Worm (Caenorhabditis elegans) whole organism, mixed stage, embryonic: ENCODE data around the gene skr-3.

Experiments
- bed-3 ChIP-seq: fragments of 200-800 bp; sonication (Bioruptor generic); optimal IDR thresholded peaks from 3 replicates; lab custom pipeline; 2018; ENCODE audit warnings: mild to moderate bottlenecking, missing genetic modification characterization, moderate library complexity, missing compliant biosample characterization
- blmp-1 ChIP-seq: fragments of 150-350 bp; optimal IDR thresholded peaks from 2 replicates; lab custom pipeline; 2014; ENCODE audit warnings: missing biosample characterization, missing genetic modification characterization
- ceh-39 ChIP-seq: fragments of 150-350 bp; optimal IDR thresholded peaks from 2 replicates; lab custom pipeline; 2014; ENCODE audit warnings: missing biosample characterization, missing genetic modification characterization
- ceh-43 ChIP-seq: fragments of 200-800 bp; sonication (Bioruptor generic); optimal IDR thresholded peaks from 2 replicates; lab custom pipeline; 2018; ENCODE audit warnings: mild to moderate bottlenecking, missing genetic modification characterization, moderate library complexity, missing compliant biosample characterization
- ceh-83 ChIP-seq: fragments of 200-800 bp; sonication (Bioruptor generic); optimal IDR thresholded peaks from 2 replicates; lab custom pipeline; 2018; ENCODE audit warnings: mild to moderate bottlenecking, missing genetic modification characterization, missing compliant biosample characterization
- ces-1 ChIP-seq: fragments of 150-350 bp; optimal IDR thresholded peaks from 2 replicates; lab custom pipeline; 2014; ENCODE audit warnings: missing biosample characterization, missing genetic modification reagents, missing genetic modification characterization
- cnd-1 ChIP-seq: fragments of 200-800 bp; sonication (Bioruptor generic); optimal IDR thresholded peaks from 2 replicates; lab custom pipeline; 2018; ENCODE audit warnings: mild to moderate bottlenecking, missing genetic modification characterization, missing compliant biosample characterization
- drap-1 ChIP-seq: fragments of 200-800 bp; sonication (Bioruptor generic); optimal IDR thresholded peaks from 3 replicates; lab custom pipeline; 2018; ENCODE audit warnings: mild to moderate bottlenecking, missing genetic modification characterization, missing compliant biosample characterization
- elt-1 ChIP-seq: sonication (generic microtip); optimal IDR thresholded peaks from 2 replicates; lab custom pipeline; 2017; ENCODE audit warnings: missing genetic modification characterization, mild to moderate bottlenecking, missing compliant biosample characterization, antibody characterized with exemption, moderate library complexity, borderline replicate concordance; ENCODE audit not compliant: insufficient read depth
- elt-3 ChIP-seq: fragments of 150-350 bp; optimal IDR thresholded peaks from 2 replicates; lab custom pipeline; 2014; ENCODE audit warnings: missing biosample characterization, missing genetic modification characterization
- flh-1 ChIP-seq: fragments of 200-800 bp; sonication (Bioruptor generic); optimal IDR thresholded peaks from 2 replicates; lab custom pipeline; 2018; ENCODE audit warnings: mild to moderate bottlenecking, missing genetic modification characterization, moderate library complexity, missing compliant biosample characterization
- ham-2 ChIP-seq: fragments of 200-800 bp; sonication (Bioruptor generic); optimal IDR thresholded peaks from 2 replicates; lab custom pipeline; 2018; ENCODE audit warnings: mild to moderate bottlenecking, missing genetic modification characterization, missing compliant biosample characterization
- hlh-1 ChIP-seq: fragments of 150-350 bp; optimal IDR thresholded peaks from 2 replicates; lab custom pipeline; 2014; ENCODE audit warnings: missing biosample characterization, missing genetic modification reagents, missing genetic modification characterization
- lin-13 ChIP-seq: fragments of 150-350 bp; optimal IDR thresholded peaks from 2 replicates; lab custom pipeline; 2014; ENCODE audit warnings: missing biosample characterization, missing genetic modification characterization
- lin-32 ChIP-seq: fragments of 200-800 bp; sonication (Bioruptor generic); optimal IDR thresholded peaks from 2 replicates; lab custom pipeline; 2018; ENCODE audit warnings: mild to moderate bottlenecking, missing genetic modification characterization, missing compliant biosample characterization
- lsy-2 ChIP-seq: fragments of 150-350 bp; optimal IDR thresholded peaks from 2 replicates; lab custom pipeline; 2014; ENCODE audit warnings: missing biosample characterization, missing genetic modification characterization
- mab-5 ChIP-seq: fragments of 150-350 bp; optimal IDR thresholded peaks from 2 replicates; lab custom pipeline; 2014; ENCODE audit warnings: missing biosample characterization, missing genetic modification characterization
- mep-1 ChIP-seq: fragments of 150-350 bp; optimal IDR thresholded peaks from 2 replicates; lab custom pipeline; 2017; ENCODE audit warnings: missing biosample characterization, missing genetic modification reagents, missing genetic modification characterization, inconsistent platforms
- mls-2 ChIP-seq: sonication (generic microtip); optimal IDR thresholded peaks from 2 replicates; lab custom pipeline; 2016; ENCODE audit warnings: mild to moderate bottlenecking, missing genetic modification characterization, moderate library complexity, missing compliant biosample characterization
- nhr-12 ChIP-seq: fragments of 150-350 bp; optimal IDR thresholded peaks from 2 replicates; lab custom pipeline; 2014; ENCODE audit warnings: missing biosample characterization, missing genetic modification characterization
- nhr-2 ChIP-seq: fragments of 150-350 bp; optimal IDR thresholded peaks from 2 replicates; lab custom pipeline; 2014; ENCODE audit warnings: missing biosample characterization, missing genetic modification characterization
- nhr-237 ChIP-seq: fragments of 150-350 bp; optimal IDR thresholded peaks from 2 replicates; lab custom pipeline; 2014; ENCODE audit warnings: missing biosample characterization, missing genetic modification characterization
- nhr-28 ChIP-seq: fragments of 150-350 bp; optimal IDR thresholded peaks from 2 replicates; lab custom pipeline; 2014; ENCODE audit warnings: missing biosample characterization, missing genetic modification characterization
- pha-4 ChIP-seq: fragments of 150-350 bp; optimal IDR thresholded peaks from 2 replicates; lab custom pipeline; 2018; ENCODE audit warnings: missing biosample characterization, missing genetic modification reagents, missing genetic modification characterization
- sem-2 ChIP-seq: fragments of 200-800 bp; sonication (Bioruptor generic); optimal IDR thresholded peaks from 2 replicates; lab custom pipeline; 2018; ENCODE audit warnings: mild to moderate bottlenecking, missing genetic modification characterization, missing compliant biosample characterization
- sptf-1 ChIP-seq: sonication (generic microtip); optimal IDR thresholded peaks from 2 replicates; lab custom pipeline; 2017; ENCODE audit warnings: mild to moderate bottlenecking, missing genetic modification characterization, moderate library complexity, missing compliant biosample characterization
- tbx-8 ChIP-seq: fragments of 200-800 bp; sonication (Bioruptor generic); optimal IDR thresholded peaks from 2 replicates; lab custom pipeline; 2018; ENCODE audit warnings: mild to moderate bottlenecking, missing genetic modification characterization, moderate library complexity, missing compliant biosample characterization
- unc-39 ChIP-seq: fragments of 150-350 bp; optimal IDR thresholded peaks from 2 replicates; lab custom pipeline; 2014; ENCODE audit warnings: missing biosample characterization, missing genetic modification characterization
- unc-62 ChIP-seq: fragments of 150-350 bp; optimal IDR thresholded peaks from 2 replicates; lab custom pipeline; 2014; ENCODE audit warnings: missing biosample characterization, missing genetic modification reagents, missing genetic modification characterization
- zip-8 ChIP-seq: fragments of 150-350 bp; optimal IDR thresholded peaks from 2 replicates; lab custom pipeline; 2014; ENCODE audit warnings: missing biosample characterization, missing genetic modification characterization
- ztf-11 ChIP-seq: fragments of 150-350 bp; optimal IDR thresholded peaks from 2 replicates; lab custom pipeline; 2014; ENCODE audit warnings: missing biosample characterization, missing genetic modification characterization

skr-3 gene

ce11 chrV:16120922-16121321 is at the start of gene skr-3:
Gene skr-3 (plus strand): TSS chrV:16121084.
- TF ChIP-seq lsy-2 (tag; lab: Kevin White, UChicago) (no peak), sptf-1 (tag; lab: Kevin White, UChicago) (no peak), elt-1 (tag; lab: Kevin White, UChicago) (no peak), flh-1 (GFP tag; lab: Kevin White, UChicago) (no peak), mep-1 (tag; lab: Kevin White, UChicago) (no peak), elt-3 (tag; lab: Kevin White, UChicago) (no peak), tbx-8 (no peak), ces-1 (no peak), nhr-237 (tag; lab: Kevin White, UChicago) (no peak), hlh-1 (tag; lab: Kevin White, UChicago) (no peak), ham-2 (GFP tag; lab: Kevin White, UChicago) (no peak), sem-2 (no peak)

ce11 chrV:16071167-16071566 is 49.7 kb upstream of the skr-3 start, which contains the start of gene nhr-176:
Gene nhr-176 (plus strand): TSS chrV:16071325.
- no peak for TF ChIP-seq lin-13
- TF ChIP-seq ceh-83 (GFP tag; lab: Kevin White, UChicago) = no peak
- TF ChIP-seq ceh-43 = no peak
- TF ChIP-seq nhr-12 (tag; lab: Kevin White, UChicago) = no peak
- TF ChIP-seq ham-2 (GFP tag; lab: Kevin White, UChicago) = no peak
- no peak for TF ChIP-seq elt-3 (tag; lab: Kevin White, UChicago)
- no peak for TF ChIP-seq ztf-11 (tag; lab: Kevin White, UChicago)
- TF ChIP-seq sptf-1 (tag; lab: Kevin White, UChicago) = no peak
- TF ChIP-seq nhr-28 (tag; lab: Kevin White, UChicago) = no peak
- TF ChIP-seq lin-32 = no peak
- TF ChIP-seq flh-1 (GFP tag; lab: Kevin White, UChicago) = no peak
- no peak for TF ChIP-seq nhr-2
- no peak for TF ChIP-seq unc-62
- no peak for TF ChIP-seq sem-2

ce11 chrV:16073856-16074255 is 47.0 kb upstream of the skr-3 start, which contains the start of gene srj-10:
Gene srj-10 (minus strand): TSS chrV:16073956.
- TF ChIP-seq ztf-11 (tag; lab: Kevin White, UChicago) (no peak), ceh-39 (tag; lab: Kevin White, UChicago) (no peak), ceh-43 (no peak), bed-3 (GFP tag; lab: Kevin White, UChicago) (no peak), pha-4 (tag; lab: Kevin White, UChicago) (no peak), elt-1 (tag; lab: Kevin White, UChicago) (no peak), sptf-1 (tag; lab: Kevin White, UChicago) (no peak), zip-8 (tag; lab: Kevin White, UChicago) (no peak), lin-32 (no peak), nhr-2 (no peak), blmp-1 (no peak), drap-1 (GFP tag; lab: Kevin White, UChicago) (no peak), cnd-1 (tag; lab: Kevin White, UChicago) (no peak), ces-1 (no peak), ceh-83 (GFP tag; lab: Kevin White, UChicago) (no peak), mls-2 (tag; lab: Kevin White, UChicago) (no peak), tbx-8 (no peak), flh-1 (GFP tag; lab: Kevin White, UChicago) (no peak), unc-39 (tag; lab: Kevin White, UChicago) (no peak)

- TF ChIP-seq sem-2 (no peak), unc-62 (no peak), blmp-1 (no peak)
These were observed 45.6 kb upstream of the skr-3 start, which contains the start of the genes F14H3.12 and srj-29 for ce11 chrV:16075250-16075709. Gene F14H3.12 (minus strand): TSS chrV:16075323. Gene srj-29 (plus strand): TSS chrV:16075659.

ce11 chrV:16080039-16080438 is 40.8 kb upstream of the skr-3 start:
- TF ChIP-seq drap-1 (GFP tag; lab: Kevin White, UChicago) = no peak
- no peak for TF ChIP-seq nhr-28 (tag; lab: Kevin White, UChicago)
- TF ChIP-seq ceh-39 (tag; lab: Kevin White, UChicago) = no peak
- TF ChIP-seq lin-32 = no peak
- no peak for TF ChIP-seq mab-5
- no peak for TF ChIP-seq sptf-1 (tag; lab: Kevin White, UChicago)
- TF ChIP-seq sem-2 = no peak
- TF ChIP-seq elt-3 (tag; lab: Kevin White, UChicago) = no peak
- no peak for TF ChIP-seq tbx-8
- TF ChIP-seq ham-2 (GFP tag; lab: Kevin White, UChicago) = no peak
- no peak for TF ChIP-seq pha-4 (tag; lab: Kevin White, UChicago)
- TF ChIP-seq hlh-1 (tag; lab: Kevin White, UChicago) = no peak
- no peak for TF ChIP-seq nhr-2
- no peak for TF ChIP-seq unc-62
- no peak for TF ChIP-seq nhr-12 (tag; lab: Kevin White, UChicago)
- no peak for TF ChIP-seq ztf-11 (tag; lab: Kevin White, UChicago)
- TF ChIP-seq ceh-83 (GFP tag; lab: Kevin White, UChicago) = no peak
- no peak for TF ChIP-seq ces-1
- TF ChIP-seq unc-39 (tag; lab: Kevin White, UChicago) = no peak
- TF ChIP-seq ceh-43 = no peak
